Fruit fly (Drosophila melanogaster) whole organism, embryonic: Measurements from ENCODE around the gene CG5639.
A peak's percentile ranks its signal among the peaks of the same experiment; 100 is the strongest.

Experiments used
- CG1024 ChIP-seq: fragments of 200-800 bp; sonication (Bioruptor generic); IDR thresholded peaks from 2 replicates; pipeline ENCODE4 v1.3.6; 2022; ENCODE audit warnings: missing biosample characterization, missing genetic modification characterization
- CG12219 ChIP-seq: fragments of 200-800 bp; sonication (Bioruptor generic); optimal IDR thresholded peaks from 3 replicates; lab custom pipeline; 2018; ENCODE audit warnings: missing biosample characterization, mild to moderate bottlenecking, missing genetic modification characterization
- CG12744 ChIP-seq: fragments of 200-800 bp; sonication (Bioruptor generic); optimal IDR thresholded peaks from 2 replicates; lab custom pipeline; 2016; ENCODE audit warnings: missing biosample characterization, missing genetic modification characterization
- CG14014 ChIP-seq: fragments of 200-800 bp; sonication (Bioruptor generic); IDR thresholded peaks from 2 replicates; pipeline ENCODE4 v1.3.6; 2022; ENCODE audit warnings: missing biosample characterization, missing genetic modification characterization
- CG15269 ChIP-seq: fragments of 200-800 bp; sonication (Bioruptor generic); optimal IDR thresholded peaks from 2 replicates; lab custom pipeline; 2018; ENCODE audit warnings: missing biosample characterization, mild to moderate bottlenecking, missing genetic modification characterization, moderate library complexity
- CG16779 ChIP-seq: fragments of 200-800 bp; sonication (Bioruptor generic); IDR thresholded peaks from 2 replicates; pipeline ENCODE4 v1.3.6; 2022; ENCODE audit warnings: missing biosample characterization, missing genetic modification characterization
- CG17359 ChIP-seq: fragments of 200-800 bp; sonication (Bioruptor generic); optimal IDR thresholded peaks from 3 replicates; lab custom pipeline; 2018; ENCODE audit warnings: missing biosample characterization, mild to moderate bottlenecking, missing genetic modification characterization, moderate library complexity
- CG17802 ChIP-seq: fragments of 200-800 bp; sonication (Bioruptor generic); optimal IDR thresholded peaks from 2 replicates; lab custom pipeline; 2018; ENCODE audit warnings: missing biosample characterization, mild to moderate bottlenecking, missing genetic modification characterization, moderate library complexity
- CG17829 ChIP-seq: fragments of 200-800 bp; optimal IDR thresholded peaks from 2 replicates; lab custom pipeline; 2019; ENCODE audit warnings: missing biosample characterization, mild to moderate bottlenecking, missing genetic modification characterization, moderate library complexity
- CG1792 ChIP-seq: fragments of 200-800 bp; sonication (Bioruptor generic); optimal IDR thresholded peaks from 2 replicates; lab custom pipeline; 2016; ENCODE audit warnings: missing biosample characterization, missing genetic modification characterization
- CG2120 ChIP-seq: fragments of 200-800 bp; sonication (Bioruptor generic); optimal IDR thresholded peaks from 3 replicates; lab custom pipeline; 2016; ENCODE audit warnings: missing biosample characterization, missing genetic modification characterization
- CG3163 ChIP-seq: fragments of 200-800 bp; sonication (Bioruptor generic); optimal IDR thresholded peaks from 3 replicates; lab custom pipeline; 2016; ENCODE audit warnings: missing biosample characterization, missing genetic modification characterization
- CG32772 ChIP-seq: fragments of 200-800 bp; sonication (Bioruptor generic); IDR thresholded peaks from 2 replicates; pipeline ENCODE4 v1.3.6; 2022; ENCODE audit warnings: missing biosample characterization, missing genetic modification characterization
- CG34224 ChIP-seq: fragments of 200-800 bp; sonication (Bioruptor generic); IDR thresholded peaks from 3 replicates; pipeline ENCODE4 v1.3.6; 2022; ENCODE audit warnings: missing biosample characterization, missing genetic modification characterization; ENCODE audit not compliant: partially characterized antibody
- CG4282 ChIP-seq: fragments of 200-800 bp; sonication (Bioruptor generic); optimal IDR thresholded peaks from 2 replicates; lab custom pipeline; 2016; ENCODE audit warnings: missing biosample characterization, missing genetic modification characterization
- CG4707 ChIP-seq: fragments of 200-800 bp; sonication (Bioruptor generic); optimal IDR thresholded peaks from 2 replicates; lab custom pipeline; 2018; ENCODE audit warnings: missing biosample characterization, mild to moderate bottlenecking, missing genetic modification characterization, moderate library complexity
- CG8388 ChIP-seq: fragments of 200-800 bp; sonication (Bioruptor generic); optimal IDR thresholded peaks from 2 replicates; lab custom pipeline; 2019; ENCODE audit warnings: missing biosample characterization, mild to moderate bottlenecking, missing genetic modification characterization, moderate library complexity
- CG9609 ChIP-seq: fragments of 200-800 bp; sonication (Bioruptor generic); optimal IDR thresholded peaks from 3 replicates; lab custom pipeline; 2016; ENCODE audit warnings: missing biosample characterization, missing genetic modification characterization
- Doc3 ChIP-seq: fragments of 200-800 bp; sonication (Bioruptor generic); IDR thresholded peaks from 3 replicates; pipeline ENCODE4 v1.3.6; 2022; ENCODE audit warnings: missing biosample characterization, missing genetic modification characterization; ENCODE audit not compliant: partially characterized antibody
- ERR ChIP-seq: fragments of 200-800 bp; sonication (Bioruptor generic); optimal IDR thresholded peaks from 2 replicates; lab custom pipeline; 2016; ENCODE audit warnings: missing biosample characterization, missing genetic modification characterization
- Fer1 ChIP-seq: fragments of 200-800 bp; sonication (Bioruptor generic); optimal IDR thresholded peaks from 2 replicates; lab custom pipeline; 2017; ENCODE audit warnings: missing biosample characterization, mild to moderate bottlenecking, missing genetic modification characterization
- GATAe ChIP-seq: fragments of 200-800 bp; sonication (Bioruptor generic); conservative IDR thresholded peaks from 2 replicates; pipeline ENCODE4 v1.3.6; 2022; ENCODE audit warnings: missing biosample characterization, missing genetic modification characterization
- HLH3B ChIP-seq: fragments of 200-800 bp; sonication (Bioruptor generic); IDR thresholded peaks from 2 replicates; pipeline ENCODE4 v1.3.6; 2022; ENCODE audit warnings: missing biosample characterization, missing genetic modification characterization
- HLH54F ChIP-seq: fragments of 200-800 bp; sonication (Bioruptor generic); optimal IDR thresholded peaks from 3 replicates; lab custom pipeline; 2016; ENCODE audit warnings: missing biosample characterization, missing genetic modification characterization
- Med ChIP-seq: fragments of 200-800 bp; sonication (Bioruptor generic); peaks from one replicate; lab custom pipeline; 2016; ENCODE audit warnings: missing biosample characterization, missing genetic modification characterization, mild to moderate bottlenecking, inconsistent platforms, moderate library complexity
- Opbp ChIP-seq: fragments of 200-800 bp; sonication (Bioruptor generic); IDR thresholded peaks from 3 replicates; pipeline ENCODE4 v1.3.6; 2022; ENCODE audit warnings: missing biosample characterization, missing genetic modification characterization; ENCODE audit not compliant: partially characterized antibody
- Optix ChIP-seq: fragments of 200-800 bp; sonication (Bioruptor generic); IDR thresholded peaks from 3 replicates; pipeline ENCODE4 v1.3.6; 2022; ENCODE audit warnings: missing biosample characterization, missing genetic modification characterization
- Poxn ChIP-seq: fragments of 200-800 bp; sonication (Bioruptor generic); IDR thresholded peaks from 2 replicates; pipeline ENCODE4 v1.3.6; 2022; ENCODE audit warnings: missing biosample characterization, missing genetic modification characterization
- Sin3A ChIP-seq: fragments of >200 bp; optimal IDR thresholded peaks from 2 replicates; lab custom pipeline; 2018
- Trl ChIP-seq, 3 experiments: fragments of >200 bp in 2 of 3; fragments of 200-800 bp in 1 of 3; sonication (Bioruptor generic) in 1 of 3; optimal IDR thresholded peaks; 2 replicates in 1 of 3; 3 replicates in 2 of 3; lab custom pipeline; 2016 to 2017; ENCODE audit warnings: missing biosample characterization in 1 of 3, missing genetic modification characterization in 1 of 3
- cad ChIP-seq: fragments of >200 bp; optimal IDR thresholded peaks from 2 replicates; lab custom pipeline; 2017; ENCODE audit warnings: missing biosample characterization, missing genetic modification characterization
- crc ChIP-seq: fragments of 200-800 bp; sonication (Bioruptor generic); optimal IDR thresholded peaks from 2 replicates; lab custom pipeline; 2016; ENCODE audit warnings: missing biosample characterization, missing genetic modification characterization
- danr ChIP-seq: fragments of 200-800 bp; sonication (Bioruptor generic); IDR thresholded peaks from 2 replicates; pipeline ENCODE4 v1.3.6; 2022; ENCODE audit warnings: missing biosample characterization, missing genetic modification characterization
- dati ChIP-seq: fragments of 200-800 bp; sonication (Bioruptor generic); IDR thresholded peaks from 2 replicates; pipeline ENCODE4 v1.3.6; 2022; ENCODE audit warnings: missing biosample characterization, missing genetic modification characterization
- dimm ChIP-seq: fragments of 200-800 bp; sonication (Bioruptor generic); IDR thresholded peaks from 2 replicates; pipeline ENCODE4 v1.3.6; 2022; ENCODE audit warnings: missing biosample characterization, missing genetic modification characterization
- dmrt99B ChIP-seq: fragments of 200-800 bp; sonication (Bioruptor generic); optimal IDR thresholded peaks from 2 replicates; lab custom pipeline; 2018; ENCODE audit warnings: missing biosample characterization, mild to moderate bottlenecking, missing genetic modification characterization, moderate library complexity
- fd96Cb ChIP-seq: fragments of 200-800 bp; sonication (Bioruptor generic); optimal IDR thresholded peaks from 2 replicates; lab custom pipeline; 2018; ENCODE audit warnings: missing biosample characterization, mild to moderate bottlenecking, missing genetic modification characterization, moderate library complexity
- gem ChIP-seq: fragments of 200-800 bp; sonication (Bioruptor generic); optimal IDR thresholded peaks from 2 replicates; lab custom pipeline; 2019; ENCODE audit warnings: missing biosample characterization, mild to moderate bottlenecking, missing genetic modification characterization, moderate library complexity
- her ChIP-seq: fragments of 200-800 bp; sonication (Bioruptor generic); optimal IDR thresholded peaks from 2 replicates; lab custom pipeline; 2016; ENCODE audit warnings: missing biosample characterization, missing genetic modification characterization
- lbe ChIP-seq: fragments of 200-800 bp; sonication (Bioruptor generic); optimal IDR thresholded peaks from 2 replicates; lab custom pipeline; 2016; ENCODE audit warnings: missing biosample characterization, mild to moderate bottlenecking, missing genetic modification characterization
- oc ChIP-seq: fragments of 200-800 bp; sonication (Bioruptor generic); optimal IDR thresholded peaks from 2 replicates; lab custom pipeline; 2018; ENCODE audit warnings: missing biosample characterization, mild to moderate bottlenecking, missing genetic modification characterization, moderate library complexity
- onecut ChIP-seq: fragments of 200-800 bp; sonication (Bioruptor generic); IDR thresholded peaks from 2 replicates; pipeline ENCODE4 v1.3.6; 2022; ENCODE audit warnings: missing biosample characterization, missing genetic modification characterization
- peb ChIP-seq: fragments of 200-800 bp; sonication (Bioruptor generic); IDR thresholded peaks from 2 replicates; pipeline ENCODE4 v1.3.6; 2022; ENCODE audit warnings: missing biosample characterization, missing genetic modification characterization
- pita ChIP-seq: fragments of 200-800 bp; sonication (Bioruptor generic); optimal IDR thresholded peaks from 2 replicates; lab custom pipeline; 2017; ENCODE audit warnings: missing biosample characterization, mild to moderate bottlenecking, missing genetic modification characterization
- pzg ChIP-seq: fragments of 200-800 bp; sonication (Bioruptor generic); optimal IDR thresholded peaks from 3 replicates; lab custom pipeline; 2018; ENCODE audit warnings: missing biosample characterization, mild to moderate bottlenecking, missing genetic modification characterization, moderate library complexity
- rib ChIP-seq: fragments of 200-800 bp; sonication (Bioruptor generic); IDR thresholded peaks from 2 replicates; pipeline ENCODE4 v1.3.6; 2022; ENCODE audit warnings: missing biosample characterization, missing genetic modification characterization
- salm ChIP-seq: fragments of 200-800 bp; sonication (Bioruptor generic); optimal IDR thresholded peaks from 2 replicates; lab custom pipeline; 2018; ENCODE audit warnings: missing biosample characterization, mild to moderate bottlenecking, missing genetic modification characterization
- shn ChIP-seq: fragments of 200-800 bp; sonication (Bioruptor generic); optimal IDR thresholded peaks from 3 replicates; lab custom pipeline; 2016; ENCODE audit warnings: missing biosample characterization, missing genetic modification characterization
- sim ChIP-seq: fragments of 200-800 bp; sonication (Bioruptor generic); IDR thresholded peaks from 2 replicates; pipeline ENCODE4 v1.3.6; 2022; ENCODE audit warnings: missing biosample characterization, missing genetic modification characterization
- sima ChIP-seq: fragments of 200-800 bp; sonication (Bioruptor generic); optimal IDR thresholded peaks from 2 replicates; lab custom pipeline; 2016; ENCODE audit warnings: missing biosample characterization, missing genetic modification characterization
- unpg ChIP-seq: fragments of 200-800 bp; sonication (Bioruptor generic); optimal IDR thresholded peaks from 3 replicates; lab custom pipeline; 2018; ENCODE audit warnings: missing biosample characterization, mild to moderate bottlenecking, missing genetic modification characterization, moderate library complexity
- zfh1 ChIP-seq: fragments of 200-800 bp; sonication (Bioruptor generic); IDR thresholded peaks from 3 replicates; pipeline ENCODE4 v1.3.6; 2022; ENCODE audit warnings: missing biosample characterization, missing genetic modification characterization

Gene CG5639

dm6 chr3R:27608000-27608399 lies 12.1 kb upstream of the CG5639 start (continued):
- TF ChIP-seq CG17359 (tag; lab: Kevin White, UChicago) (no peak), GATAe (no peak), CG34224 (0 out of 3 replicates have a peak, but pooled peaks have one; percentile 7), CG3163 (no peak), sim (GFP tag; lab: Robert Waterston, UW) (no peak), CG32772 (GFP tag; lab: Robert Waterston, UW) (no peak), Opbp (no peak), CG9609 (GFP tag; lab: Kevin White, UChicago) (no peak), onecut (GFP tag; lab: Robert Waterston, UW) (peak; percentile 94), dati (GFP tag; lab: Robert Waterston, UW) (no peak), peb (GFP tag; lab: Robert Waterston, UW) (no peak), dimm (GFP tag; lab: Robert Waterston, UW) (no peak), rib (GFP tag; lab: Robert Waterston, UW) (no peak), fd96Cb (tag; lab: Kevin White, UChicago) (no peak), pita (GFP tag; lab: Kevin White, UChicago) (no peak), CG8388 (no peak), danr (GFP tag; lab: Robert Waterston, UW) (no peak), Trl (optimal IDR thresholded peaks at IDR 0.05; lab: Kevin White, UChicago) (peak in 1 of 2 experiments; percentile 0), Trl (GFP tag; optimal IDR thresholded peaks at IDR 0.05; lab: Kevin White, UChicago) (no peak), oc (tag; lab: Kevin White, UChicago) (no peak), sima (GFP tag; lab: Kevin White, UChicago) (no peak), gem (no peak), HLH54F (GFP tag; lab: Kevin White, UChicago) (no peak), CG17802 (tag; lab: Kevin White, UChicago) (no peak), dmrt99B (tag; lab: Kevin White, UChicago) (no peak), CG4282 (no peak), CG12744 (GFP tag; lab: Kevin White, UChicago) (no peak), CG17829 (tag; lab: Kevin White, UChicago) (no peak), unpg (no peak), Doc3 (GFP tag; lab: Robert Waterston, UW) (no peak), salm (tag; lab: Kevin White, UChicago) (no peak), HLH3B (0 out of 2 replicates have a peak, but pooled peaks have one; percentile 6), CG12219 (GFP tag; lab: Kevin White, UChicago) (no peak), cad (GFP tag; lab: Kevin White, UChicago) (no peak), zfh1 (GFP tag; lab: Robert Waterston, UW) (0 out of 3 replicates have a peak, but pooled peaks have one; percentile 12), Med (GFP tag; lab: Kevin White, UChicago) (peak; percentile 87), Fer1 (GFP tag; lab: Kevin White, UChicago) (no peak), lbe (no peak), CG1792 (GFP tag; lab: Kevin White, UChicago) (no peak), CG2120 (GFP tag; lab: Kevin White, UChicago) (no peak), CG14014 (GFP tag; lab: Robert Waterston, UW) (no peak), ERR (GFP tag; lab: Kevin White, UChicago) (no peak), Poxn (GFP tag; lab: Robert Waterston, UW) (no peak), pzg (no peak), Optix (no peak), shn (no peak), CG1024 (no peak), CG15269 (no peak), Sin3A (no peak), CG4707 (no peak), CG16779 (GFP tag; lab: Robert Waterston, UW) (peak; percentile 70), her (GFP tag; lab: Kevin White, UChicago) (no peak), crc (GFP tag; lab: Kevin White, UChicago) (no peak)
